Worm (Caenorhabditis elegans): Measurements from ENCODE around the gene F15G9.5.

DNA sequence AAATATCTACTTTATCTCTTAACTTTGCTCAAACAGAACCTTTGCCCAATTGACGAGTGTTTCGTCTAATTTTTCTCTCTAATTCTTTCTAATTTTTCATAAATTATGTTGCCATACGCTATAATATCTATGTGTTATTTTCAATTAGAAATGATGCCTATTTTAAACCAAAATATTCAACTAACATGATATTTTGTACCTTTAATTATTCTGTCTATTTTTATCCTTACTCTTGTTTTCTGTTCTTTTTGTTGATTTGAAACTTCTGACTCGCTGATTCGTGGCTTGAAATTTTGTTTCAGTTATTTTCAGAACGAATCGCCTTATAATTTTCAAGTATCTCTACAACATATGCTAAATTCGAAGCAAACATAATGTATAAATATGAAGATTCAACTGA, 28.2 kb downstream of the F15G9.5 start, which contains the start of gene F15G9.6:
- TF ChIP-seq elt-3 (tag; optimal IDR thresholded peaks at IDR 0.05) (no peak), unc-62 (GFP tag; optimal IDR thresholded peaks at IDR 0.05) (no peak), snpc-4 (tag; optimal IDR thresholded peaks at IDR 0.05) (no peak)
